Worm (Caenorhabditis elegans): ENCODE measurements around the gene ceh-34.

ceh-34 gene

ce11 chrV:5265581-5265980 is 53.8 kb downstream of the ceh-34 start, which contains the start of the genes srt-69 and B0238.12:
Gene srt-69 (minus strand): TSS chrV:5265681.
Gene B0238.12 (plus strand): TSS chrV:5265844.
- TF ChIP-seq ztf-11 (tag; optimal IDR thresholded peaks at IDR 0.05) (no peak), nhr-237 (tag; optimal IDR thresholded peaks at IDR 0.05) (no peak), zag-1 (tag; optimal IDR thresholded peaks at IDR 0.05) (no peak), lsy-2 (tag; optimal IDR thresholded peaks at IDR 0.05) (no peak), R02D3.7 (tag; optimal IDR thresholded peaks at IDR 0.05) (no peak), nhr-25 (tag; optimal IDR thresholded peaks at IDR 0.05) (no peak), lin-11 (tag; optimal IDR thresholded peaks at IDR 0.05) (no peak), crh-2 (tag; optimal IDR thresholded peaks at IDR 0.05) (no peak), nhr-12 (tag; optimal IDR thresholded peaks at IDR 0.05) (no peak), peb-1 (tag; optimal IDR thresholded peaks at IDR 0.05) (no peak), skn-1 (tag; optimal IDR thresholded peaks at IDR 0.05) (no peak), dmd-4 (tag; optimal IDR thresholded peaks at IDR 0.05) (no peak), lin-39 (tag; optimal IDR thresholded peaks at IDR 0.05) (no peak), elt-3 (tag; optimal IDR thresholded peaks at IDR 0.05) (no peak), lin-13 (GFP tag; optimal IDR thresholded peaks at IDR 0.05) (no peak), blmp-1 (tag; optimal IDR thresholded peaks at IDR 0.05; ENCODE audit: insufficient read depth) (no peak), C34F6.9 (tag; optimal IDR thresholded peaks at IDR 0.05) (no peak), ama-1 (optimal IDR thresholded peaks at IDR 0.05) (no peak), nhr-10 (tag; optimal IDR thresholded peaks at IDR 0.05) (no peak), ZK546.5 (tag; optimal IDR thresholded peaks at IDR 0.05) (no peak)
